Worm (Caenorhabditis elegans) whole organism, young adult: ENCODE data around the gene B0280.9.

Source experiments
- F49E8.2 ChIP-seq: sonication (generic microtip); optimal IDR thresholded peaks from 3 replicates; lab custom pipeline; 2017; ENCODE audit warnings: missing genetic modification characterization, mild to moderate bottlenecking, missing compliant biosample characterization, antibody characterized with exemption, moderate library complexity; ENCODE audit not compliant: insufficient read depth
- K11D2.4 ChIP-seq: fragments of 200-800 bp; sonication (Bioruptor generic); IDR thresholded peaks from 2 replicates; pipeline ENCODE4 v1.3.6; 2022; ENCODE audit warnings: missing genetic modification reagents, missing genetic modification characterization, missing compliant biosample characterization
- Y53F4B.3 ChIP-seq: fragments of 200-800 bp; sonication (Bioruptor generic); IDR thresholded peaks from 2 replicates; pipeline ENCODE4 v1.3.6; 2022; ENCODE audit warnings: missing genetic modification reagents, missing genetic modification characterization, missing compliant biosample characterization
- egrh-3 ChIP-seq: fragments of 200-800 bp; sonication (Bioruptor generic); IDR thresholded peaks from 2 replicates; pipeline ENCODE4 v1.3.6; 2022; ENCODE audit warnings: missing genetic modification reagents, missing genetic modification characterization, missing compliant biosample characterization
- ets-4 ChIP-seq: fragments of 200-800 bp; sonication (Bioruptor generic); optimal IDR thresholded peaks from 2 replicates; lab custom pipeline; 2018; ENCODE audit warnings: mild to moderate bottlenecking, missing genetic modification characterization, missing compliant biosample characterization
- hrde-1 ChIP-seq: sonication (generic microtip); optimal IDR thresholded peaks from 2 replicates; lab custom pipeline; 2016; ENCODE audit warnings: missing genetic modification characterization, mild to moderate bottlenecking, missing compliant biosample characterization, moderate library complexity, missing genotype, missing genetic modification reagents, borderline replicate concordance
- lin-35 ChIP-seq, 3 experiments: fragments of 150-350 bp in 2 of 3; sonication (generic microtip) in 1 of 3; optimal IDR thresholded peaks; 2 replicates each; lab custom pipeline; 2014 to 2018; ENCODE audit warnings: missing biosample characterization in 3 of 3, missing genetic modification characterization in 3 of 3, missing genetic modification reagents in 3 of 3
- lir-1 ChIP-seq: fragments of 200-800 bp; sonication (Bioruptor generic); conservative IDR thresholded peaks from 2 replicates; pipeline ENCODE4 v1.3.6; 2022; ENCODE audit warnings: missing genetic modification reagents, missing genetic modification characterization, missing compliant biosample characterization
- snpc-4 ChIP-seq, 5 experiments: fragments of 150-350 bp in 1 of 5; sonication (generic microtip) in 4 of 5; optimal IDR thresholded peaks; 2 replicates each; lab custom pipeline; 2014 to 2018; ENCODE audit warnings: missing genetic modification characterization in 5 of 5, missing biosample characterization in 3 of 5, antibody characterized with exemption in 2 of 5, mild to moderate bottlenecking in 2 of 5, missing compliant biosample characterization in 2 of 5, missing genotype in 2 of 5, moderate library complexity in 2 of 5, missing genetic modification reagents in 1 of 5
- unc-62 ChIP-seq: fragments of 150-350 bp; optimal IDR thresholded peaks from 2 replicates; lab custom pipeline; 2014; ENCODE audit warnings: missing biosample characterization, missing genetic modification reagents, missing genetic modification characterization
- ztf-18 ChIP-seq: sonication (generic microtip); optimal IDR thresholded peaks from 2 replicates; lab custom pipeline; 2016; ENCODE audit warnings: missing genotype, mild to moderate bottlenecking, missing genetic modification characterization, missing compliant biosample characterization

- TF ChIP-seq Y53F4B.3 (GFP tag; lab: Robert Waterston, UW) (no peak), F49E8.2 (tag; lab: Kevin White, UChicago) (no peak), ets-4 (GFP tag; lab: Kevin White, UChicago) (no peak), snpc-4 (GFP tag; optimal IDR thresholded peaks at IDR 0.05; lab: Kevin White, UChicago) (no peak), snpc-4 (tag; optimal IDR thresholded peaks at IDR 0.05; lab: Kevin White, UChicago) (no peak), lin-35 (GFP tag; optimal IDR thresholded peaks at IDR 0.05; lab: Kevin White, UChicago) (no peak), K11D2.4 (no peak), lir-1 (GFP tag; lab: Robert Waterston, UW) (no peak), ztf-18 (tag; lab: Kevin White, UChicago) (no peak), hrde-1 (tag; lab: Kevin White, UChicago) (no peak), egrh-3 (GFP tag; lab: Robert Waterston, UW) (no peak), unc-62 (GFP tag; lab: Kevin White, UChicago) (no peak)
Measured at ce11 chrIII:7148191-7148590, 25.5 kb upstream of the B0280.9 start.
